Worm (Caenorhabditis elegans): ENCODE measurements around the gene F23F12.12.

The F23F12.12 gene

DNA sequence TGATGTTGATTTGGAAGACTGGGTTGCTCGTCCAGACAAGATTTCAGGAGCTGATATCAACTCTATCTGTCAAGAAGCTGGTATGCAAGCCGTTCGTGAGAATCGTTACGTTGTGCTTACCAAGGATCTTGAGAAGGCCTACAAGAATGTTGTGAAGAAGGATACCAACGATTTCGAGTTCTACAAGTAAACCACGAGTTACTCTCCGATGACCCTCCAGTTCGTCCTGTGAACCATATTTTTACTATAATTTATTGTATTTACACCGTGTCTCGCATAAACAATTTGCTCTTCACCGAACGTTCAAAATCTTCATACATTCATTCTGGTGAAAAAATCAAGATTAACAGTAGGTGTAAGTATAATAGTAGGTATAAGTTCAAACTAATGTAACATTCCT, 16.9 kb upstream of the F23F12.12 start:
- TF ChIP-seq W03F9.2 (tag; optimal IDR thresholded peaks at IDR 0.05) (no peak), dao-5 (tag; optimal IDR thresholded peaks at IDR 0.05) (no peak), him-1 (tag; optimal IDR thresholded peaks at IDR 0.05) (no peak)

- TF ChIP-seq dao-5 (tag; optimal IDR thresholded peaks at IDR 0.05): no peak
- TF ChIP-seq him-1 (tag; optimal IDR thresholded peaks at IDR 0.05): no peak
- TF ChIP-seq W03F9.2 (tag; optimal IDR thresholded peaks at IDR 0.05): no peak
Observed at ce11 chrIII:6492807-6493206, 15.1 kb upstream of the F23F12.12 start, which contains the start of gene srb-11. TSS of gene srb-11 (minus strand) at chrIII:6492907.

DNA sequence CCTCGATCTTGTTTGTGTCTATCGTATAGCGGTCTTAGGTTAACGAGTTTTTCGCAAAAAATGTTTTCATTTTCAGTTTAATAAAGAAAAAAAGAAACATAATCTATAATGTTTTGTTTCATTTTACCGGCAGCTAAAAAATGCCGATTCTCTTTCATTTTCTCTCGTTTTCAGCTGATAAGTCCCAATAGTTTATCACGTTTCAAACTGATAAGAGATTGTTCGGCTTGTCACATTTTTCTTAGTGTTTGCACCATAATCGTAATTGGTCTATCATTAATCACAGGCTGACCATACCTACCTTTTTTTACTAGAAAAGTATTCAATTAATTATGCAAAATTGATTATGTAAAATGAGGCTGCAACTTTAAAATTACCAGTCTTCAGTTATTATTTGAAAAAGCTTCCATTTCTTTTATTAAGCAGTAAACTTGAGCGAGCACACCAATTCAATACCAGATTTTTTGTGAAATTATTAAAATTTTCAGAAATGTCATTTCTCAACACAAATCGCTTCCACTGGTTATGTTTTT, 12.7 kb upstream of the F23F12.12 start, which contains the start of gene F23F12.13:
Gene F23F12.13, plus strand, starts transcription at position 483 of the 533 bp plus-strand sequence.
- TF ChIP-seq dao-5 (tag; optimal IDR thresholded peaks at IDR 0.05) (no peak), him-1 (tag; optimal IDR thresholded peaks at IDR 0.05) (no peak), W03F9.2 (tag; optimal IDR thresholded peaks at IDR 0.05) (no peak)

- TF ChIP-seq dao-5 (tag; optimal IDR thresholded peaks at IDR 0.05): no peak
- TF ChIP-seq him-1 (tag; optimal IDR thresholded peaks at IDR 0.05): no peak
- no peak for TF ChIP-seq W03F9.2 (tag; optimal IDR thresholded peaks at IDR 0.05)
Observed at ce11 chrIII:6498176-6498575, 9.8 kb upstream of the F23F12.12 start, which contains the start of gene sdz-15. TSS of gene sdz-15 (plus strand) at chrIII:6498476.

ce11 chrIII:6499102-6499501, 8.8 kb upstream of the F23F12.12 start:
- TF ChIP-seq him-1 (tag; optimal IDR thresholded peaks at IDR 0.05) (no peak), W03F9.2 (tag; optimal IDR thresholded peaks at IDR 0.05) (no peak), dao-5 (tag; optimal IDR thresholded peaks at IDR 0.05) (no peak)

- TF ChIP-seq him-1 (tag; optimal IDR thresholded peaks at IDR 0.05) (no peak), W03F9.2 (tag; optimal IDR thresholded peaks at IDR 0.05) (no peak), dao-5 (tag; optimal IDR thresholded peaks at IDR 0.05) (no peak)
Observed at ce11 chrIII:6500032-6500564, 7.8 kb upstream of the F23F12.12 start, which contains the start of gene F23F12.3. TSS of gene F23F12.3 (plus strand) at chrIII:6500514.

DNA sequence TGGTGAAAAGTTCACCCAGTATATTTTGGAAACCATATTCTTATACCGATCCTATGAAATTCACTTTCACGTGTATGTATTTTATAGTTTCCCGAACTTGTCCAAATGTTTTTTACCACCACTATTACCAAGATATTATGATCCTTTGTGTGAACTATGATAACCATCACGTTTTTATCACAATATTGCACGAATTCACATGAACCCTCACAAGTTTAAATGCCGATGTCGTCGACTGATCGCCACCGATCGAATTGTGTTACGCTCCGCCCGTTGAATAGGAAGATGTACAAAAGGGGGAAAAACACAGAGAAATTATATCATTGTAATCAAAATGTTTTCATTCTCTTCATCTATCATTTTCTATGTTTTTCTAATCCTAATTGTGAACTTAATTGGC, 395 bp downstream of the F23F12.12 start:
- TF ChIP-seq W03F9.2 (tag; optimal IDR thresholded peaks at IDR 0.05): no peak
- TF ChIP-seq dao-5 (tag; optimal IDR thresholded peaks at IDR 0.05): no peak
- no peak for TF ChIP-seq him-1 (tag; optimal IDR thresholded peaks at IDR 0.05)

DNA sequence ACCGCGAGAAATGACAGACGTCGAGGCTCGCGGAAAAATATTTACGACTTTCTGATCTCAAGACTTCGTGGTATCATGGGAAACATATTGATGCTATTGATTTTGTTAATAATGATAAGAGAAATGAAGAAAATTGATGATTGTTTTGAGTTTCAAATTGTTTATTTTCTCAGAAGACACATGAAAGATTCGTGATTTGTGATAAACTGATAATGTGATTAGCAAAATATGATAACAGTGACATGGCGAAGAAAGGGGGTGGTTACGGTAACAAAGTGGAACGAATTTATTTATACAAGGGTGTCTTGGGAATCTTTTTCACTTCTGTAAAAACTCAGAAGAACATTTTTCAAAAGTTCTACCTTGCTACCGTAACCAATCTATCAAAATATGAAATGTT, 1.4 kb downstream of the F23F12.12 start:
- TF ChIP-seq W03F9.2 (tag; optimal IDR thresholded peaks at IDR 0.05) (no peak), him-1 (tag; optimal IDR thresholded peaks at IDR 0.05) (no peak), dao-5 (tag; optimal IDR thresholded peaks at IDR 0.05) (no peak)

- TF ChIP-seq him-1 (tag; optimal IDR thresholded peaks at IDR 0.05) (no peak), W03F9.2 (tag; optimal IDR thresholded peaks at IDR 0.05) (no peak), dao-5 (tag; optimal IDR thresholded peaks at IDR 0.05) (no peak)
Observed at ce11 chrIII:6514673-6515072, 6.7 kb downstream of the F23F12.12 start, which contains the start of gene acr-5. TSS of gene acr-5 (minus strand) at chrIII:6514773.

ce11 chrIII:6519949-6520348, 12.0 kb downstream of the F23F12.12 start, which contains the start of gene C09E7.10:
TSS of gene C09E7.10 (minus strand) at chrIII:6520049.
- TF ChIP-seq W03F9.2 (tag; optimal IDR thresholded peaks at IDR 0.05) (no peak), dao-5 (tag; optimal IDR thresholded peaks at IDR 0.05) (no peak), him-1 (tag; optimal IDR thresholded peaks at IDR 0.05) (no peak)

ce11 chrIII:6525557-6525956, 17.6 kb downstream of the F23F12.12 start, which contains the start of gene oig-1:
TSS of gene oig-1 (minus strand) at chrIII:6525657.
- TF ChIP-seq dao-5 (tag; optimal IDR thresholded peaks at IDR 0.05) (no peak), W03F9.2 (tag; optimal IDR thresholded peaks at IDR 0.05) (no peak), him-1 (tag; optimal IDR thresholded peaks at IDR 0.05) (no peak)

- TF ChIP-seq W03F9.2 (tag; optimal IDR thresholded peaks at IDR 0.05): no peak
- no peak for TF ChIP-seq him-1 (tag; optimal IDR thresholded peaks at IDR 0.05)
- TF ChIP-seq dao-5 (tag; optimal IDR thresholded peaks at IDR 0.05): no peak
Observed at ce11 chrIII:6527902-6528301, 20.0 kb downstream of the F23F12.12 start, which contains the start of gene pqn-10. TSS of gene pqn-10 (plus strand) at chrIII:6528202.

DNA sequence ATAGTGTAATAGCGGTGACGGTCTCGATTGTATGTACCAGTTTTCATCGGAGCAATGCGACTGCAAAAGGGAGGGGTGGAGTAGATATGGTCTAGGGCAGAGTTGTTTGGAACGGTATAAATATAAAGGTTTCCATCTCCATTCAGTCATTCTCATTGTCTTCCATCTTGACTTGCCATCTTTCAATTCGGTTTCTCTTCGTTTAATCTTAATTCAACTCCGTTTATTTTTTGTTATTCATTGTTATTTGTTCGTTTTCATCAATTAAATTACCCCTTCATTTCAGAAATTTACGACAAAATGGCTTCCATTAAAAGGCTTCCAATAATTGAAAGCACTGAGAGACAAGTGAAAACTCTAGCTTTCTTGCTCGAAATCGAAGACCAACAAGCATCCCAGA, 23.2 kb downstream of the F23F12.12 start, which contains the start of gene C09E7.11:
Gene C09E7.11, plus strand, starts transcription at position 301 of the 400 bp plus-strand sequence.
- TF ChIP-seq W03F9.2 (tag; optimal IDR thresholded peaks at IDR 0.05): no peak
- TF ChIP-seq him-1 (tag; optimal IDR thresholded peaks at IDR 0.05): no peak
- TF ChIP-seq dao-5 (tag; optimal IDR thresholded peaks at IDR 0.05): no peak

DNA sequence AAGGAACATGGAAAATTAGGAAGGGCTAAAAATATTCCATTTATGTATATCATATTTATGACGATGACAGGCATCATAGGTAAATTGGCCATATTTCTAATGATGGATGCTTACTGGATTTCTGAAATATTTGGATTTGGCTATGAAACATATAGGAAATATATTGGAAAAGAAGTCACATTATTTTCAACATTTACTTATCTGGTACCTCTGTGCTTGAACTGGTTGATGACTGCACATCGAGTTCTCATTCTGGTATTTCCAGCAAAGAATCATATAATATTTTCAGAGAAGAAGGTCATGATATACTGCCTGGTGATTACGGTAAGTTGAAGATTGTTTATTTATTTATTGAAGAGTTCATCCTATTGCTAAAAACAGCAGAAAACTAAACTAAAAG, 24.7 kb downstream of the F23F12.12 start, which contains the start of gene srxa-5:
Gene srxa-5, plus strand, starts transcription at position 301 of the 400 bp plus-strand sequence.
- TF ChIP-seq dao-5 (tag; optimal IDR thresholded peaks at IDR 0.05): no peak
- TF ChIP-seq him-1 (tag; optimal IDR thresholded peaks at IDR 0.05): no peak
- TF ChIP-seq W03F9.2 (tag; optimal IDR thresholded peaks at IDR 0.05): no peak
